Fruit fly (Drosophila melanogaster) whole organism, embryonic: ENCODE data around the gene CG46310.

Experiments used
- Asciz ChIP-seq: fragments of 200-800 bp; sonication (Bioruptor generic); optimal IDR thresholded peaks from 2 replicates; lab custom pipeline; 2017; ENCODE audit warnings: missing biosample characterization, mild to moderate bottlenecking, missing genetic modification characterization, missing genetic modification reagents
- CG10366 ChIP-seq: fragments of 200-800 bp; sonication (Bioruptor generic); IDR thresholded peaks from 2 replicates; pipeline ENCODE4 v1.3.6; 2022; ENCODE audit warnings: missing biosample characterization, missing genetic modification characterization
- CG10959 ChIP-seq: fragments of 200-800 bp; sonication (Bioruptor generic); IDR thresholded peaks from 2 replicates; pipeline ENCODE4 v1.3.6; 2022; ENCODE audit warnings: missing biosample characterization, missing genetic modification characterization
- CG11093 ChIP-seq: fragments of 200-800 bp; sonication (Bioruptor generic); IDR thresholded peaks from 3 replicates; pipeline ENCODE4 v1.3.6; 2022; ENCODE audit warnings: missing biosample characterization, missing genetic modification characterization
- CG12219 ChIP-seq: fragments of 200-800 bp; sonication (Bioruptor generic); optimal IDR thresholded peaks from 3 replicates; lab custom pipeline; 2018; ENCODE audit warnings: missing biosample characterization, mild to moderate bottlenecking, missing genetic modification characterization
- CG12236 ChIP-seq: fragments of 200-800 bp; sonication (Bioruptor generic); optimal IDR thresholded peaks from 2 replicates; lab custom pipeline; 2016; ENCODE audit warnings: missing biosample characterization, missing genetic modification characterization
- CG13287 ChIP-seq: fragments of 200-800 bp; sonication (Bioruptor generic); IDR thresholded peaks from 2 replicates; pipeline ENCODE4 v1.3.6; 2022; ENCODE audit warnings: missing biosample characterization, missing genetic modification characterization; ENCODE audit not compliant: partially characterized antibody
- CG17361 ChIP-seq: fragments of 200-800 bp; sonication (Bioruptor generic); IDR thresholded peaks from 3 replicates; pipeline ENCODE4 v1.3.6; 2022; ENCODE audit warnings: missing biosample characterization, missing genetic modification characterization
- CG18262 ChIP-seq: fragments of 200-800 bp; optimal IDR thresholded peaks from 3 replicates; lab custom pipeline; 2019; ENCODE audit warnings: missing biosample characterization, mild to moderate bottlenecking, missing genetic modification characterization, moderate library complexity
- CG18599 ChIP-seq: fragments of 200-800 bp; sonication (Bioruptor generic); optimal IDR thresholded peaks from 3 replicates; lab custom pipeline; 2017; ENCODE audit warnings: missing biosample characterization, missing genetic modification characterization, mild to moderate bottlenecking, moderate library complexity, missing genetic modification reagents
- CG2678 ChIP-seq: fragments of 200-800 bp; sonication (Bioruptor generic); optimal IDR thresholded peaks from 3 replicates; lab custom pipeline; 2019; ENCODE audit warnings: missing biosample characterization, mild to moderate bottlenecking, missing genetic modification characterization, moderate library complexity
- CG2889 ChIP-seq: fragments of 200-800 bp; sonication (Bioruptor generic); IDR thresholded peaks from 3 replicates; pipeline ENCODE4 v1.3.6; 2022; ENCODE audit warnings: missing biosample characterization, missing genetic modification characterization
- CG32772 ChIP-seq: fragments of 200-800 bp; sonication (Bioruptor generic); IDR thresholded peaks from 2 replicates; pipeline ENCODE4 v1.3.6; 2022; ENCODE audit warnings: missing biosample characterization, missing genetic modification characterization
- CG3407 ChIP-seq: fragments of 200-800 bp; sonication (Bioruptor generic); optimal IDR thresholded peaks from 2 replicates; lab custom pipeline; 2018; ENCODE audit warnings: missing biosample characterization, mild to moderate bottlenecking, missing genetic modification characterization
- CG6175 ChIP-seq: fragments of 200-800 bp; sonication (Bioruptor generic); IDR thresholded peaks from 3 replicates; pipeline ENCODE4 v1.3.6; 2022; ENCODE audit warnings: missing biosample characterization, missing genetic modification characterization
- CG7786 ChIP-seq: fragments of 200-800 bp; sonication (Bioruptor generic); optimal IDR thresholded peaks from 2 replicates; lab custom pipeline; 2016; ENCODE audit warnings: missing biosample characterization, missing genetic modification characterization
- CG7928 ChIP-seq: fragments of 200-800 bp; sonication (Bioruptor generic); optimal IDR thresholded peaks from 2 replicates; lab custom pipeline; 2017; ENCODE audit warnings: missing biosample characterization, mild to moderate bottlenecking, missing genetic modification characterization
- CG8089 ChIP-seq: fragments of 200-800 bp; sonication (Bioruptor generic); optimal IDR thresholded peaks from 3 replicates; lab custom pipeline; 2016; ENCODE audit warnings: missing biosample characterization, missing genetic modification characterization
- CG8478 ChIP-seq: fragments of >200 bp; optimal IDR thresholded peaks from 2 replicates; lab custom pipeline; 2018
- CG9876 ChIP-seq: fragments of 200-800 bp; sonication (Bioruptor generic); optimal IDR thresholded peaks from 2 replicates; lab custom pipeline; 2016; ENCODE audit warnings: missing biosample characterization, missing genetic modification characterization
- CG9932 ChIP-seq: fragments of 200-800 bp; sonication (Bioruptor generic); IDR thresholded peaks from 2 replicates; pipeline ENCODE4 v1.3.6; 2022; ENCODE audit warnings: missing biosample characterization, missing genetic modification characterization
- Camta ChIP-seq: fragments of 200-800 bp; sonication (Bioruptor generic); optimal IDR thresholded peaks from 2 replicates; lab custom pipeline; 2016; ENCODE audit warnings: missing biosample characterization, missing genetic modification characterization
- Dll ChIP-seq: fragments of 200-800 bp; sonication (Bioruptor generic); IDR thresholded peaks from 4 replicates; pipeline ENCODE4 v1.3.6; 2022; ENCODE audit warnings: missing biosample characterization, missing genetic modification characterization; ENCODE audit not compliant: partially characterized antibody
- Fer3 ChIP-seq: fragments of 200-800 bp; sonication (Bioruptor generic); optimal IDR thresholded peaks from 2 replicates; lab custom pipeline; 2018; ENCODE audit warnings: missing biosample characterization, mild to moderate bottlenecking, missing genetic modification characterization, moderate library complexity
- Gug ChIP-seq: fragments of 200-800 bp; sonication (Bioruptor generic); IDR thresholded peaks from 4 replicates; pipeline ENCODE4 v1.3.6; 2022; ENCODE audit warnings: missing biosample characterization, missing genetic modification characterization
- HmgZ ChIP-seq: fragments of 200-800 bp; sonication (Bioruptor generic); optimal IDR thresholded peaks from 2 replicates; lab custom pipeline; 2018; ENCODE audit warnings: missing biosample characterization, mild to moderate bottlenecking, missing genetic modification characterization
- Hsf ChIP-seq: fragments of 200-800 bp; sonication (Bioruptor generic); optimal IDR thresholded peaks from 3 replicates; lab custom pipeline; 2016; ENCODE audit warnings: missing biosample characterization, missing genetic modification characterization
- Lim3 ChIP-seq: fragments of 200-800 bp; sonication (Bioruptor generic); IDR thresholded peaks from 2 replicates; pipeline ENCODE4 v1.3.6; 2022; ENCODE audit warnings: missing biosample characterization, missing genetic modification characterization
- Lpt ChIP-seq: fragments of >200 bp; optimal IDR thresholded peaks from 2 replicates; lab custom pipeline; 2018; ENCODE audit warnings: missing biosample characterization, missing genetic modification characterization
- Mad ChIP-seq: fragments of 200-800 bp; sonication (Bioruptor generic); optimal IDR thresholded peaks from 2 replicates; lab custom pipeline; 2016; ENCODE audit warnings: missing biosample characterization, missing genetic modification characterization
- Oaz ChIP-seq: fragments of 200-800 bp; sonication (Bioruptor generic); IDR thresholded peaks from 2 replicates; pipeline ENCODE4 v1.3.6; 2022; ENCODE audit warnings: missing biosample characterization, missing genetic modification characterization
- Opbp ChIP-seq: fragments of 200-800 bp; sonication (Bioruptor generic); IDR thresholded peaks from 3 replicates; pipeline ENCODE4 v1.3.6; 2022; ENCODE audit warnings: missing biosample characterization, missing genetic modification characterization; ENCODE audit not compliant: partially characterized antibody
- Tbp ChIP-seq: fragments of >200 bp; optimal IDR thresholded peaks from 2 replicates; lab custom pipeline; 2018; ENCODE audit warnings: missing biosample characterization, missing genetic modification characterization
- abd-A ChIP-seq: fragments of 200-800 bp; sonication (Bioruptor generic); optimal IDR thresholded peaks from 3 replicates; lab custom pipeline; 2019; ENCODE audit warnings: missing biosample characterization, mild to moderate bottlenecking, missing genetic modification characterization, moderate library complexity
- ase ChIP-seq: fragments of 200-800 bp; sonication (Bioruptor generic); IDR thresholded peaks from 3 replicates; pipeline ENCODE4 v1.3.6; 2022; ENCODE audit warnings: missing biosample characterization, missing genetic modification characterization
- bbx ChIP-seq: fragments of 200-800 bp; sonication (Bioruptor generic); IDR thresholded peaks from 2 replicates; pipeline ENCODE4 v1.3.6; 2022; ENCODE audit warnings: missing biosample characterization, missing genetic modification characterization; ENCODE audit not compliant: partially characterized antibody
- cato ChIP-seq: fragments of 200-800 bp; sonication (Bioruptor generic); optimal IDR thresholded peaks from 2 replicates; lab custom pipeline; 2016; ENCODE audit warnings: missing biosample characterization, missing genetic modification characterization, borderline replicate concordance
- fru ChIP-seq: fragments of >200 bp; optimal IDR thresholded peaks from 2 replicates; lab custom pipeline; 2017
- fu2 ChIP-seq: fragments of 200-800 bp; sonication (Bioruptor generic); optimal IDR thresholded peaks from 2 replicates; lab custom pipeline; 2016; ENCODE audit warnings: missing biosample characterization, missing genetic modification characterization
- gce ChIP-seq: fragments of 200-800 bp; sonication (Bioruptor generic); IDR thresholded peaks from 3 replicates; pipeline ENCODE4 v1.3.6; 2022; ENCODE audit warnings: missing biosample characterization, missing genetic modification characterization
- gsb-n ChIP-seq: fragments of 200-800 bp; sonication (Bioruptor generic); optimal IDR thresholded peaks from 3 replicates; lab custom pipeline; 2018; ENCODE audit warnings: missing biosample characterization, mild to moderate bottlenecking, missing genetic modification characterization
- her ChIP-seq: fragments of 200-800 bp; sonication (Bioruptor generic); optimal IDR thresholded peaks from 2 replicates; lab custom pipeline; 2016; ENCODE audit warnings: missing biosample characterization, missing genetic modification characterization
- insv ChIP-seq, 2 experiments: fragments of 200-800 bp; sonication (Bioruptor generic); optimal IDR thresholded peaks; 3 replicates each; lab custom pipeline; 2016 to 2018; ENCODE audit warnings: missing biosample characterization in 2 of 2, missing genetic modification characterization in 2 of 2
- jigr1 ChIP-seq: fragments of 200-800 bp; sonication (Bioruptor generic); IDR thresholded peaks from 3 replicates; pipeline ENCODE4 v1.3.6; 2022; ENCODE audit warnings: missing biosample characterization, missing genetic modification characterization
- ken ChIP-seq: fragments of 200-800 bp; sonication (Bioruptor generic); IDR thresholded peaks from 3 replicates; pipeline ENCODE4 v1.3.6; 2022; ENCODE audit warnings: missing biosample characterization, missing genetic modification characterization
- pnt ChIP-seq: fragments of 200-800 bp; sonication (Bioruptor generic); optimal IDR thresholded peaks from 3 replicates; lab custom pipeline; 2016; ENCODE audit warnings: missing biosample characterization, missing genetic modification characterization
- sima ChIP-seq: fragments of 200-800 bp; sonication (Bioruptor generic); optimal IDR thresholded peaks from 2 replicates; lab custom pipeline; 2016; ENCODE audit warnings: missing biosample characterization, missing genetic modification characterization
- tio ChIP-seq: fragments of 200-800 bp; sonication (Bioruptor generic); optimal IDR thresholded peaks from 2 replicates; lab custom pipeline; 2017; ENCODE audit warnings: missing biosample characterization, missing genetic modification characterization, inconsistent platforms
- tll ChIP-seq, 2 experiments: fragments of 200-800 bp in 1 of 2; fragments of >200 bp in 1 of 2; sonication (Bioruptor generic) in 1 of 2; optimal IDR thresholded peaks; 2 replicates each; lab custom pipeline; 2017 to 2019; ENCODE audit warnings: missing biosample characterization in 2 of 2, missing genetic modification characterization in 2 of 2, mild to moderate bottlenecking in 1 of 2, moderate library complexity in 1 of 2
- zen ChIP-seq: fragments of 200-800 bp; sonication (Bioruptor generic); optimal IDR thresholded peaks from 3 replicates; lab custom pipeline; 2018; ENCODE audit warnings: missing biosample characterization, mild to moderate bottlenecking, missing genetic modification characterization, moderate library complexity
- zen2 ChIP-seq: fragments of 200-800 bp; sonication (Bioruptor generic); IDR thresholded peaks from 3 replicates; pipeline ENCODE4 v1.3.6; 2022; ENCODE audit warnings: missing biosample characterization, missing genetic modification characterization; ENCODE audit not compliant: partially characterized antibody

CG46310 gene

DNA sequence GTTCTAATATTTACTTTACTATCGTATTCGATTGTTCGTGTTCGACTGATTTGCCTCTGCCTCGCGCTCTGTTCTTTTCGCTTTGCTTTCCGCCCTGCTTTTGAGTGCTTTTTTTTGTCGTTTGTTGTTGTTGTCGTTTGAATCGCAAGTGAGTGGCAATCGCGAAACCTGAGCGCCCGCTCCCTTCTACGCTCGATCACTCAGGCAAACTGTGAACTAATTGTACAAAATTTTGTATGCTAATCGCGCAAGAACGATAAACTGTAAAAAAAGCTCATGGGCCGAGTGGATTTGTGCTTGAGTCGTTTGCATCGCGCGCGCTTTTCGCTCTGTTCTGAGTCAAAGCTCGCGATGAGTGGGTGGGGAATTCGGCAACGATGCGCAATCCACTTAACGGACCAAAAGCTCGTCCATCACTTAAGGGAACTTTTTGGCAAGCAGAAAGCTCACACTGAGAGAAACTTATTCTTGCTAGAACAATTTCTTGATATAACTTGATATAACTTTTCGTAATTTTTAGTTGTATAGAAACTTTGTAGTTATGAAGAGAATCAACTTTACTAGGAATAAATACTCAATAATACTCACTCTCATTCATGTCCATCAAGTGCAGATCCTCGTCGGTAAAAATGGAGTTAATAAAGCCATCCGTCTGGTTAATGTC is 17.6 kb downstream of the CG46310 start (continued):
- TF ChIP-seq tll (GFP tag; optimal IDR thresholded peaks at IDR 0.05; lab: Kevin White, UChicago) (no peak), zen (no peak), gsb-n (no peak), CG11093 (GFP tag; lab: Robert Waterston, UW) (no peak), CG3407 (GFP tag; lab: Kevin White, UChicago) (no peak), jigr1 (GFP tag; lab: Robert Waterston, UW) (no peak), Fer3 (peak; percentile 40), Camta (GFP tag; lab: Kevin White, UChicago) (no peak), CG13287 (peak; percentile 36; the same call in 1 of the 2 replicates), abd-A (tag; lab: Kevin White, UChicago) (no peak), Opbp (GFP tag; lab: Robert Waterston, UW) (no peak), CG9932 (peak; percentile 67), fu2 (GFP tag; lab: Kevin White, UChicago) (no peak), HmgZ (no peak), CG2889 (no peak), cato (GFP tag; lab: Kevin White, UChicago) (no peak), ken (GFP tag; lab: Robert Waterston, UW) (no peak), Gug (no peak), CG18599 (GFP tag; lab: Kevin White, UChicago) (peak; percentile 57), fru (no peak), Dll (no peak), CG9876 (no peak), zen2 (GFP tag; lab: Robert Waterston, UW) (no peak; the same call in 1 of the 3 replicates), Asciz (GFP tag; lab: Kevin White, UChicago) (no peak), insv (GFP tag; optimal IDR thresholded peaks at IDR 0.05; lab: Kevin White, UChicago) (no peak), tio (GFP tag; lab: Kevin White, UChicago) (no peak), CG32772 (GFP tag; lab: Robert Waterston, UW) (no peak), CG8089 (GFP tag; lab: Kevin White, UChicago) (no peak), Hsf (GFP tag; lab: Kevin White, UChicago) (peak; percentile 1), CG17361 (GFP tag; lab: Robert Waterston, UW) (no peak), CG18262 (tag; lab: Kevin White, UChicago) (peak; percentile 21), Mad (no peak), Lpt (no peak), CG8478 (lab: Kevin White, UChicago) (no peak), CG6175 (GFP tag; lab: Robert Waterston, UW) (no peak), CG7786 (GFP tag; lab: Kevin White, UChicago) (peak; percentile 28), pnt (GFP tag; lab: Kevin White, UChicago) (no peak), ase (GFP tag; lab: Robert Waterston, UW) (no peak), gce (GFP tag; lab: Robert Waterston, UW) (no peak), CG2678 (no peak), CG10959 (GFP tag; lab: Robert Waterston, UW) (no peak), Oaz (GFP tag; lab: Robert Waterston, UW) (no peak), CG10366 (GFP tag; lab: Robert Waterston, UW) (0 out of 2 replicates have a peak, but pooled peaks have one; percentile 17), CG12219 (GFP tag; lab: Kevin White, UChicago) (no peak), Lim3 (GFP tag; lab: Robert Waterston, UW) (no peak), Tbp (GFP tag; lab: Kevin White, UChicago) (no peak), CG7928 (GFP tag; lab: Kevin White, UChicago) (no peak), sima (no peak), bbx (GFP tag; lab: Robert Waterston, UW) (0 out of 2 replicates have a peak, but pooled peaks have one; percentile 35), her (peak; percentile 67), CG12236 (GFP tag; lab: Kevin White, UChicago) (no peak)
